Fruit fly (Drosophila melanogaster) S2 (cell line): Measurements from ENCODE around the gene e.

Source experiments
- CG8478 ChIP-seq: fragments of >200 bp; optimal IDR thresholded peaks from 2 replicates; lab custom pipeline; 2018
- CTCF ChIP-seq, 2 experiments: fragments of >200 bp; optimal IDR thresholded peaks; 2 replicates each; lab custom pipeline; 2018

DNA sequence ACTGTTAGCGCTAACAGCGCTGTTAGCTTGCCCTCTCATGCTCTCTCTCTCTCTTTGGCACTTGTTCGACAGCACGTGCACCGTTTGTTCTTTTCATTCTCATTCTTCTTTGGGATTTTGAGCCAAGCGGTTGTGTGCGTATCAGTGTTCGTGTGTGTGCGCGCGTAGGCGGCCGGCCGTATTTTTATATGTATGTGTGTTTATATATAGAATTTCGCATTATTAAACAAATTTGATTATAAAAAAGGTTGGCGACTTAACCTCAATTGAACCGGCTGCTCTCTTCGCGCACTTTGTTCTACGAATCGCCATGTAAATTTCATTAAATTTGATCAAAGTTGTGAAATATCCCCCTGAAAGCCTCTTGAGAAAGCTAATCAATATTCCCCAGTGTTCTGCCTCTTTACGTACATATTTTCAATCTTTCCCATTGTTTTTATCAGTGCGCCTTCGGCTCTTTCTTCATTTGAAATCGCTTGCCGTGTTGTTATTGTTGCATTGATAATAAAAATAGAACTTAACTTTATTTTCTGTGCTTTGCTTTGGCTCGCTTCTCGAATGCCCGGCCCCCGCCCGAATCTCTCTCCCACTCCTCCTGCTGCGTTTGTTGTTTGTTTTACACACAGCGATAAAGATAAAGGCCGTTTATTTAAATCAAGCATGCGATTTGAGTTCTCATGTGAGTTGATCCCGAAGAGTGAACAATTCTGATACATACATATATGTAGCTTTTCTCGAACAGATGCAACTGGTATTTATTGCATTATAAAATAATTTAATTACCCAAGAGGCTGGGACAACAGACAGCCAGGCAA, 37.7 kb downstream of the e start:
- no peak for TF ChIP-seq CG8478
- no peak for TF ChIP-seq CTCF (optimal IDR thresholded peaks at IDR 0.05; lab: Kevin White, UChicago)
